Worm (Caenorhabditis elegans): Measurements from ENCODE around the gene exos-2.
A peak's percentile ranks its signal among the peaks of the same experiment; 100 is the strongest.

Gene exos-2

ce11 chrIV:6417612-6418011, 2.3 kb downstream of the exos-2 start (continued):
- no peak for TF ChIP-seq snpc-4 (GFP tag; optimal IDR thresholded peaks at IDR 0.05)
- peak in 1 of 4 experiments; percentile 55 for TF ChIP-seq snpc-4 (tag; optimal IDR thresholded peaks at IDR 0.05)
- TF ChIP-seq rcor-1 (GFP tag; IDR thresholded peaks at IDR 0.05): no peak
- no peak for TF ChIP-seq B0261.1 (tag; optimal IDR thresholded peaks at IDR 0.05)
- no peak for TF ChIP-seq let-607 (tag; optimal IDR thresholded peaks at IDR 0.05)
- no peak for TF ChIP-seq bed-2 (GFP tag; IDR thresholded peaks at IDR 0.05)
- no peak for TF ChIP-seq sdz-38 (tag; optimal IDR thresholded peaks at IDR 0.05)
- TF ChIP-seq snpc-3.4 (tag; optimal IDR thresholded peaks at IDR 0.05): peak; percentile 36
- no peak for TF ChIP-seq F33H1.4 (GFP tag; IDR thresholded peaks at IDR 0.05)

DNA sequence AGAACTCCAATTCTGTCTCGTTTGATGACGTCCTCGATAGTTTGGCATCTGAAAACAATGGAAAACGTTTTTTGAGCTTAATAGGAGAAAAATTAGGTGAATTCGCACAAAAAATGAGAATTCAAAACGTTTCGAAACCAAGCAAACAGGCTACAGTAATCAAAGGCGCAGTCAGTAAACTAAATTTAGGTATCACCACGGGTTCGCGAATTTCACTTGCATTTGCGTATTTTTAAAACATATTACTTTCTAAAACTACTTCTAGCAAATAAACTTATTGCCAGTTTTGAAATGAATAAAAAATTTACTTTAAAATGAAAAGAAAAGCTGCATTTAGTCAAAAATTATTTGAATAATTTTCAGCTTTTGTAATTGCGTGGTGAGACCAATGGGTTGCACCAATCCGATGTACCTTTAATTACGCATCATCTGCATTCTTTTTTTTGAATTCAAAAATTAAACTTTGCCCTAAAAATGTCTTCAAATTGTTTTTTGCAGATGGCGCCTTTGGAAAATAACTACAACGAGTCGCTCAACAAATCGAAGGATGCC, 3.8 kb downstream of the exos-2 start, which contains the start of the genes Y73B6BL.23 and htp-2:
TSS of gene Y73B6BL.23 (minus strand) at position 51 of the 552 bp plus-strand sequence.
TSS of gene htp-2 (plus strand) at position 492 of the 552 bp plus-strand sequence.
- TF ChIP-seq hlh-26 (GFP tag; conservative IDR thresholded peaks at IDR 0.05) (no peak), aptf-2 (GFP tag; conservative IDR thresholded peaks at IDR 0.05) (no peak), K11D2.4 (GFP tag; IDR thresholded peaks at IDR 0.05) (no peak), lsl-1 (GFP tag; optimal IDR thresholded peaks at IDR 0.05) (peak; percentile 83), ama-1 (optimal IDR thresholded peaks at IDR 0.05) (no peak), ama-1 (GFP tag; optimal IDR thresholded peaks at IDR 0.05) (no peak), ztf-3 (GFP tag; optimal IDR thresholded peaks at IDR 0.05) (no peak), nhr-27 (tag; optimal IDR thresholded peaks at IDR 0.05) (no peak), dpff-1 (tag; optimal IDR thresholded peaks at IDR 0.05) (no peak), mcd-1 (GFP tag; IDR thresholded peaks at IDR 0.05) (no peak), B0019.2 (GFP tag; conservative IDR thresholded peaks at IDR 0.05) (no peak), madf-6 (GFP tag; IDR thresholded peaks at IDR 0.05) (peak; percentile 13; the same call in 1 of the 2 replicates), B0035.1 (tag; optimal IDR thresholded peaks at IDR 0.05) (no peak), mxl-1 (tag; optimal IDR thresholded peaks at IDR 0.05) (no peak), F49E8.2 (tag; optimal IDR thresholded peaks at IDR 0.05; ENCODE audit: insufficient read depth) (no peak), nhr-179 (tag; optimal IDR thresholded peaks at IDR 0.05) (no peak), snpc-4 (GFP tag; optimal IDR thresholded peaks at IDR 0.05) (no peak), snpc-4 (tag; optimal IDR thresholded peaks at IDR 0.05) (peak in 2 of 4 experiments; percentile 40 to 73), madf-3 (GFP tag; IDR thresholded peaks at IDR 0.05) (no peak), tbp1 (GFP tag; optimal IDR thresholded peaks at IDR 0.05) (no peak), F33H1.4 (GFP tag; IDR thresholded peaks at IDR 0.05) (peak; percentile 68)

ce11 chrIV:6421183-6421635, 5.9 kb downstream of the exos-2 start, which contains the start of gene puf-11:
Gene puf-11 (plus strand): TSS chrIV:6421585.
- no peak for TF ChIP-seq lir-1 (GFP tag; conservative IDR thresholded peaks at IDR 0.05)
- peak; percentile 86 for TF ChIP-seq hrde-1 (tag; optimal IDR thresholded peaks at IDR 0.05; ENCODE audit: borderline replicate concordance)
- no peak for TF ChIP-seq ztf-18 (tag; optimal IDR thresholded peaks at IDR 0.05)
- peak; percentile 88 for TF ChIP-seq snpc-1.3 (tag; optimal IDR thresholded peaks at IDR 0.05; ENCODE audit: insufficient read depth)
- peak; percentile 84 for TF ChIP-seq lin-54 (GFP tag; optimal IDR thresholded peaks at IDR 0.05)
- TF ChIP-seq attf-3 (GFP tag; conservative IDR thresholded peaks at IDR 0.05): peak; percentile 67
- no peak for TF ChIP-seq nhr-27 (tag; optimal IDR thresholded peaks at IDR 0.05)
- no peak for TF ChIP-seq ets-4 (GFP tag; optimal IDR thresholded peaks at IDR 0.05)
- no peak for TF ChIP-seq hlh-12 (tag; optimal IDR thresholded peaks at IDR 0.05)
- no peak for TF ChIP-seq Y53F4B.3 (GFP tag; IDR thresholded peaks at IDR 0.05)
- no peak for TF ChIP-seq let-526 (GFP tag; IDR thresholded peaks at IDR 0.05)
- 0 out of 2 replicates have a peak, but pooled peaks have one; percentile 37 for TF ChIP-seq pbrm-1 (GFP tag; IDR thresholded peaks at IDR 0.05)
- TF ChIP-seq unc-130 (GFP tag; optimal IDR thresholded peaks at IDR 0.05): peak; percentile 79
- no peak for TF ChIP-seq pha-4 (tag; optimal IDR thresholded peaks at IDR 0.05)
- TF ChIP-seq snpc-3.4 (tag; optimal IDR thresholded peaks at IDR 0.05): peak; percentile 74
- no peak for TF ChIP-seq F22D6.2 (tag; optimal IDR thresholded peaks at IDR 0.05)
- no peak for TF ChIP-seq Y56A3A.18 (GFP tag; IDR thresholded peaks at IDR 0.05)
- TF ChIP-seq ceh-100 (GFP tag; IDR thresholded peaks at IDR 0.05): 0 out of 2 replicates have a peak, but pooled peaks have one; percentile 17
- peak in 1 of 3 experiments; percentile 48 for TF ChIP-seq lin-35 (GFP tag; optimal IDR thresholded peaks at IDR 0.05)
- TF ChIP-seq Y67H2A.10 (GFP tag; conservative IDR thresholded peaks at IDR 0.05): 0 out of 2 replicates have a peak, but pooled peaks have one; percentile 25

Measured in whole organism, young adult.